Fruit fly (Drosophila melanogaster) whole organism, adult: Measurements from ENCODE around the gene CycY.

ENCODE experiments used
- CG11617 ChIP-seq: fragments of 200-800 bp; sonication (Bioruptor generic); optimal IDR thresholded peaks from 2 replicates; lab custom pipeline; 2017; ENCODE audit warnings: mild to moderate bottlenecking, missing biosample characterization, missing genetic modification reagents, missing genetic modification characterization
- CG12768 ChIP-seq: fragments of 200-800 bp; sonication (Bioruptor generic); optimal IDR thresholded peaks from 2 replicates; lab custom pipeline; 2017; ENCODE audit warnings: missing biosample characterization, missing genetic modification characterization, mild to moderate bottlenecking, moderate library complexity, missing genetic modification reagents
- CG14711 ChIP-seq: fragments of 200-800 bp; sonication (Bioruptor generic); optimal IDR thresholded peaks from 2 replicates; lab custom pipeline; 2018; ENCODE audit warnings: missing biosample characterization, mild to moderate bottlenecking, missing genetic modification characterization, moderate library complexity
- CG1620 ChIP-seq: fragments of 200-800 bp; sonication (Bioruptor generic); optimal IDR thresholded peaks from 2 replicates; lab custom pipeline; 2016; ENCODE audit warnings: missing biosample characterization, missing genetic modification characterization
- CG33017 ChIP-seq: fragments of 200-800 bp; sonication (Bioruptor generic); optimal IDR thresholded peaks from 2 replicates; lab custom pipeline; 2018; ENCODE audit warnings: missing biosample characterization, mild to moderate bottlenecking, missing genetic modification characterization, moderate library complexity
- CG5204 ChIP-seq: fragments of 200-800 bp; sonication (Bioruptor generic); optimal IDR thresholded peaks from 2 replicates; lab custom pipeline; 2016; ENCODE audit warnings: missing biosample characterization, missing genetic modification characterization
- CG7045 ChIP-seq: fragments of 200-800 bp; sonication (Bioruptor generic); optimal IDR thresholded peaks from 2 replicates; lab custom pipeline; 2017; ENCODE audit warnings: missing biosample characterization, mild to moderate bottlenecking, missing genetic modification characterization
- CG7101 ChIP-seq: fragments of 200-800 bp; sonication (Bioruptor generic); optimal IDR thresholded peaks from 2 replicates; lab custom pipeline; 2018; ENCODE audit warnings: missing biosample characterization, mild to moderate bottlenecking, missing genetic modification characterization, moderate library complexity
- Clk ChIP-seq: fragments of 200-800 bp; sonication (Bioruptor generic); optimal IDR thresholded peaks from 2 replicates; lab custom pipeline; 2017; ENCODE audit warnings: missing biosample characterization, missing genetic modification characterization
- Crg-1 ChIP-seq: fragments of 200-800 bp; sonication (Bioruptor generic); optimal IDR thresholded peaks from 2 replicates; lab custom pipeline; 2016; ENCODE audit warnings: missing biosample characterization, missing genetic modification characterization
- Hr96 ChIP-seq: fragments of 200-800 bp; sonication (Bioruptor generic); optimal IDR thresholded peaks from 2 replicates; lab custom pipeline; 2016; ENCODE audit warnings: missing biosample characterization, missing genetic modification characterization
- Mnt ChIP-seq: fragments of 200-800 bp; sonication (Bioruptor generic); optimal IDR thresholded peaks from 2 replicates; lab custom pipeline; 2016; ENCODE audit warnings: missing biosample characterization, mild to moderate bottlenecking, missing genetic modification characterization
- bab1 ChIP-seq: fragments of 200-800 bp; sonication (Bioruptor generic); optimal IDR thresholded peaks from 3 replicates; lab custom pipeline; 2019; ENCODE audit warnings: missing biosample characterization, mild to moderate bottlenecking, missing genetic modification characterization, moderate library complexity
- cic ChIP-seq: fragments of 200-800 bp; sonication (Bioruptor generic); optimal IDR thresholded peaks from 2 replicates; lab custom pipeline; 2017; ENCODE audit warnings: missing biosample characterization, mild to moderate bottlenecking, missing genetic modification characterization, moderate library complexity
- cnc ChIP-seq, 2 experiments: fragments of >200 bp; optimal IDR thresholded peaks; 2 replicates each; lab custom pipeline; 2017
- kay ChIP-seq: fragments of 200-800 bp; sonication (Bioruptor generic); peaks from one replicate; lab custom pipeline; 2016; ENCODE audit warnings: missing biosample characterization, missing genetic modification characterization, borderline replicate concordance
- ovo ChIP-seq: fragments of 200-800 bp; sonication (Bioruptor generic); optimal IDR thresholded peaks from 2 replicates; lab custom pipeline; 2016; ENCODE audit warnings: missing biosample characterization, missing genetic modification characterization
- pad ChIP-seq: fragments of 200-800 bp; sonication (Bioruptor generic); optimal IDR thresholded peaks from 3 replicates; lab custom pipeline; 2017; ENCODE audit warnings: missing biosample characterization, missing genetic modification characterization, mild to moderate bottlenecking, moderate library complexity, missing genetic modification reagents
- tj ChIP-seq: fragments of 200-800 bp; sonication (Bioruptor generic); optimal IDR thresholded peaks from 3 replicates; lab custom pipeline; 2017; ENCODE audit warnings: missing biosample characterization, mild to moderate bottlenecking, missing genetic modification characterization, moderate library complexity
- toe ChIP-seq: fragments of 200-800 bp; sonication (Bioruptor generic); optimal IDR thresholded peaks from 2 replicates; lab custom pipeline; 2016; ENCODE audit warnings: missing biosample characterization, missing genetic modification characterization

The CycY gene

DNA sequence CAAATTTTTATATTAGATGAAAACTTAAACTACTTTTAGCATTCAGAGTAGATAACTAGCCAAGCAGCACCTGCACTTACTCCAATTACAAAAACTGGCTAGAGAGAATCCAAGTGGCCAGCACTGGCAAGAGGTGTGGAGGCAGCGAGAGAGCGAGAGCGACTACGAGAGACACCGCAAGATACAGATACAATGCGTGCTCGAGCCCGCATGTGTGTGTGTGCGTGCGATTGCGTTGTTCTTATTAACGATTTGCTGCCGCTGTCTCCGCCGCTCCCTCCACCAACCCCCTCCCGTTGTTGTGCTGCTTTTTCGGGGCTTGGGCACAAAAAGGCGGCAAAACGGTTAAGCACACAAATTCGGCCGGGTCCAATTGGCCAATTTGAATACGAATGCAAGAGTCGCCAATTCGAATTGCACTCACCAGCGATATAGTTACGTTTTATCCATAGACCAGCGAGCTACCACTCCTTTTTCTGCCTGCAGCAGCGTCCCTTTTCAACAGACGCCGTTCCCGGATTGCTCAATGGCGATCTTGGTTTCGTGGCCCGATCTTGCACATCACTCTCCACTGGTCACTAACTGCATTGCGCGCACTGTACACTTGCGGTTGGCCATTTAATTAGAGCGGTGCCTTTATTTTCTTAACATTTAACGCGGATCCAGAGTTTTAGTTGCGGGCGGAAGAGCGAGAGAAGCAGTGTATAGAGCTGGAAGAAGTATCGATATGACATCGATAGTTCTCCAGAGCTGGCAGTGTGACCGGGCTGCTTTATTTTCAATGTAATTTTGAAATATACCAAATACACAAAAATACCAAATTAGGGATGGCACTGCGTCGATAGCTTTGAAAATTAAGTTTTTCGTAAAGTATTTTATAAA lies 4.6 kb downstream of the CycY start, which contains the start of gene crol:
Gene crol, minus strand, starts transcription at position 737 of the 882 bp plus-strand sequence.
- TF ChIP-seq cic (GFP tag; lab: Kevin White, UChicago): peak; percentile 66
- peak; percentile 25 for TF ChIP-seq CG7101
- TF ChIP-seq Mnt: peak; percentile 8
- peak; percentile 13 for TF ChIP-seq tj (GFP tag; lab: Kevin White, UChicago)
- peak; percentile 28 for TF ChIP-seq CG14711 (tag; lab: Kevin White, UChicago)
- TF ChIP-seq Clk (GFP tag; lab: Kevin White, UChicago): no peak

DNA sequence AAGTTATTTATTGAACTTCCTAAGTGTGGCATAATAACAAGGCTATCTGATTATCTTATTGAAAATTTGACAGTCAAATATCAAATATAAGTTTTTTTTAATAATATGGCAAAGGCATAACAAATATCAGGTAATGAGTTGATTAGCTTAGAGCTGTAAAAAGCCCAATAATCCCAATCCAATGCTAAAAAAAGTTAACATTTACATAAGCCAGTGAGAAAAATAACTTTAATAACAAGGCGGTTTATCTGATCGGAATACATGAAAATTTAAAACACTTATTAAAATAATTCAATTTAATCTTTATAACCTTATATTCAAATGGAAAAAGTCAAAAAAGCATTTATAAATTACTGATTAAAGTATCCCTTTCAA lies 5.3 kb downstream of the CycY start:
- no peak for TF ChIP-seq CG1620 (GFP tag; lab: Kevin White, UChicago)
- TF ChIP-seq pad (GFP tag; lab: Kevin White, UChicago): no peak
- no peak for TF ChIP-seq cic (GFP tag; lab: Kevin White, UChicago)
- TF ChIP-seq toe (GFP tag; lab: Kevin White, UChicago): peak; percentile 32
- no peak for TF ChIP-seq CG7045
- no peak for TF ChIP-seq Hr96 (GFP tag; lab: Kevin White, UChicago)
- no peak for TF ChIP-seq CG33017 (tag; lab: Kevin White, UChicago)

dm6 chr2L:11807697-11808226 lies 5.8 kb downstream of the CycY start:
- TF ChIP-seq CG33017 (tag; lab: Kevin White, UChicago): peak; percentile 15
- TF ChIP-seq Mnt: peak; percentile 56
- peak; percentile 28 for TF ChIP-seq CG7101
- TF ChIP-seq CG14711 (tag; lab: Kevin White, UChicago): peak; percentile 5
- TF ChIP-seq Clk (GFP tag; lab: Kevin White, UChicago): peak; percentile 35
- TF ChIP-seq cnc (optimal IDR thresholded peaks at IDR 0.05; lab: Kevin White, UChicago): no peak
- peak; percentile 15 for TF ChIP-seq kay (GFP tag; lab: Kevin White, UChicago)
- TF ChIP-seq Hr96 (GFP tag; lab: Kevin White, UChicago): peak; percentile 43
- no peak for TF ChIP-seq CG1620 (GFP tag; lab: Kevin White, UChicago)
- peak; percentile 49 for TF ChIP-seq CG12768 (GFP tag; lab: Kevin White, UChicago)
- no peak for TF ChIP-seq toe (GFP tag; lab: Kevin White, UChicago)
- TF ChIP-seq CG5204: no peak
- TF ChIP-seq cic (GFP tag; lab: Kevin White, UChicago): peak; percentile 96
- TF ChIP-seq tj (GFP tag; lab: Kevin White, UChicago): peak; percentile 44
- no peak for TF ChIP-seq CG7045
- peak; percentile 49 for TF ChIP-seq ovo
- TF ChIP-seq bab1 (GFP tag; lab: Kevin White, UChicago): peak; percentile 22
- TF ChIP-seq pad (GFP tag; lab: Kevin White, UChicago): peak; percentile 62
- TF ChIP-seq Crg-1 (GFP tag; lab: Kevin White, UChicago): no peak
- TF ChIP-seq CG11617 (GFP tag; lab: Kevin White, UChicago): peak; percentile 23

- TF ChIP-seq ovo: no peak
- peak; percentile 30 for TF ChIP-seq CG7101
- peak; percentile 23 for TF ChIP-seq toe (GFP tag; lab: Kevin White, UChicago)
- TF ChIP-seq kay (GFP tag; lab: Kevin White, UChicago): no peak
- peak; percentile 28 for TF ChIP-seq CG14711 (tag; lab: Kevin White, UChicago)
- peak; percentile 84 for TF ChIP-seq CG12768 (GFP tag; lab: Kevin White, UChicago)
- no peak for TF ChIP-seq CG5204
- peak; percentile 17 for TF ChIP-seq pad (GFP tag; lab: Kevin White, UChicago)
- TF ChIP-seq cnc (optimal IDR thresholded peaks at IDR 0.05; lab: Kevin White, UChicago): no peak
- no peak for TF ChIP-seq CG1620 (GFP tag; lab: Kevin White, UChicago)
- peak; percentile 9 for TF ChIP-seq CG11617 (GFP tag; lab: Kevin White, UChicago)
- TF ChIP-seq Clk (GFP tag; lab: Kevin White, UChicago): peak; percentile 17
- peak; percentile 66 for TF ChIP-seq Hr96 (GFP tag; lab: Kevin White, UChicago)
- TF ChIP-seq Mnt: peak; percentile 78
- peak; percentile 55 for TF ChIP-seq CG7045
- peak; percentile 54 for TF ChIP-seq tj (GFP tag; lab: Kevin White, UChicago)
- TF ChIP-seq Crg-1 (GFP tag; lab: Kevin White, UChicago): no peak
- peak; percentile 69 for TF ChIP-seq CG33017 (tag; lab: Kevin White, UChicago)
- peak; percentile 41 for TF ChIP-seq bab1 (GFP tag; lab: Kevin White, UChicago)
- peak; percentile 93 for TF ChIP-seq cic (GFP tag; lab: Kevin White, UChicago)
These were observed 6.6 kb downstream of the CycY start for dm6 chr2L:11806701-11807674.
